Worm (Caenorhabditis elegans): ENCODE results near the gene hrpu-1.

The hrpu-1 gene

ce11 chrIV:15029565-15029964, 9.9 kb upstream of the hrpu-1 start:
- no peak for TF ChIP-seq jun-1 (tag; optimal IDR thresholded peaks at IDR 0.05)
- TF ChIP-seq unc-62 (GFP tag; optimal IDR thresholded peaks at IDR 0.05 in 1 of 2) = no peak
- TF ChIP-seq unc-62 (tag; optimal IDR thresholded peaks at IDR 0.05) = no peak
- no peak for TF ChIP-seq dmd-6 (GFP tag; IDR thresholded peaks at IDR 0.05)
- TF ChIP-seq F37D6.2 (tag; optimal IDR thresholded peaks at IDR 0.05) = no peak
- no peak for TF ChIP-seq attf-4 (tag; optimal IDR thresholded peaks at IDR 0.05)
- no peak for TF ChIP-seq spr-1 (tag; optimal IDR thresholded peaks at IDR 0.05)
- no peak for TF ChIP-seq nhr-41 (GFP tag; IDR thresholded peaks at IDR 0.05)
- no peak for TF ChIP-seq nhr-111 (GFP tag; optimal IDR thresholded peaks at IDR 0.05)
- 0 out of 2 replicates have a peak, but pooled peaks have one; percentile 13 for TF ChIP-seq snpc-1.2 (GFP tag; IDR thresholded peaks at IDR 0.05)

DNA sequence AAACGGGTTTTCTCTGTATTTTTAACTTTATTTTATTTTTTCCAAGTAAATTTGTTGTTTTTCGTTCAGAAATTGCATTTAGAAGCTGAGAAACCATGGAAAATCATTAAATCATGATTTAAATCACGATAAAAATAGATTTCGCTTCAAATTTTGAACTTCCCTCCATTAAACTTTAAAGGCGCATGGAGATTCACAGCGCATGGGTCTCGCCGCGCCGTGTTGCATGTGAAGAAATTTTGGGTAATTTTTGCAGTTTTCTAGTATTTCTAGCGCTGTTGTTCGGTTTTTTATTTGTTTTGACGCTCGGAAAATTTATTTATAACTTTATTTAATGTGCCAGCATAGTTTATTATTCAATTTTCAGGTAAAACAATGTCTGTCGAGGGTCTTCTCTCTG, 2.4 kb upstream of the hrpu-1 start, which contains the start of gene eef-1B.2:
eef-1B.2 (plus strand) TSS at position 358 of the 400 bp plus-strand sequence.
- TF ChIP-seq daf-8 (GFP tag; IDR thresholded peaks at IDR 0.05) (no peak), nhr-6 (tag; optimal IDR thresholded peaks at IDR 0.05) (peak; percentile 51), F49E8.2 (tag; optimal IDR thresholded peaks at IDR 0.05; ENCODE audit: borderline replicate concordance) (peak; percentile 9), zag-1 (tag; optimal IDR thresholded peaks at IDR 0.05) (no peak), ceh-28 (tag; optimal IDR thresholded peaks at IDR 0.05) (no peak), dpl-1 (GFP tag; optimal IDR thresholded peaks at IDR 0.05) (peak; percentile 94), fkh-10 (GFP tag; optimal IDR thresholded peaks at IDR 0.05) (no peak), aha-1 (tag) (peak; percentile 97), nhr-28 (tag; optimal IDR thresholded peaks at IDR 0.05) (peak; percentile 66), snpc-1.2 (GFP tag; IDR thresholded peaks at IDR 0.05) (0 out of 2 replicates have a peak, but pooled peaks have one; percentile 20), nhr-77 (tag; optimal IDR thresholded peaks at IDR 0.05) (peak; percentile 11), unc-62 (GFP tag; optimal IDR thresholded peaks at IDR 0.05 in 1 of 2) (peak in 1 of 2 experiments; percentile 38), unc-62 (tag; optimal IDR thresholded peaks at IDR 0.05) (no peak), R02D3.7 (tag; optimal IDR thresholded peaks at IDR 0.05) (no peak), hlh-11 (tag; optimal IDR thresholded peaks at IDR 0.05) (peak; percentile 8), nhr-48 (tag; optimal IDR thresholded peaks at IDR 0.05) (no peak), unc-39 (tag; optimal IDR thresholded peaks at IDR 0.05) (no peak), lsy-2 (tag; optimal IDR thresholded peaks at IDR 0.05) (peak in 1 of 2 experiments; percentile 87), skn-1 (tag; optimal IDR thresholded peaks at IDR 0.05) (no peak), hmg-1.1 (GFP tag; IDR thresholded peaks at IDR 0.05) (0 out of 2 replicates have a peak, but pooled peaks have one; percentile 7), hlh-30 (tag; optimal IDR thresholded peaks at IDR 0.05; ENCODE audit: insufficient read depth) (peak; percentile 76), lin-38 (GFP tag; IDR thresholded peaks at IDR 0.05) (peak; percentile 50), ceh-62 (tag; optimal IDR thresholded peaks at IDR 0.05) (no peak), nhr-25 (tag; optimal IDR thresholded peaks at IDR 0.05; ENCODE audit: borderline replicate concordance, insufficient read depth) (no peak), pha-4 (GFP tag; IDR thresholded peaks at IDR 0.05) (no peak), pha-4 (tag; optimal IDR thresholded peaks at IDR 0.05) (peak; percentile 0), Y5F2A.4 (GFP tag; optimal IDR thresholded peaks at IDR 0.05) (no peak), lin-13 (GFP tag; optimal IDR thresholded peaks at IDR 0.05) (peak; percentile 62), rbr-2 (tag; optimal IDR thresholded peaks at IDR 0.05) (peak; percentile 27), Y75B8A.6 (GFP tag; IDR thresholded peaks at IDR 0.05) (no peak), mdl-1 (tag; optimal IDR thresholded peaks at IDR 0.05) (peak in 1 of 2 experiments; percentile 21), dve-1 (tag; optimal IDR thresholded peaks at IDR 0.05; ENCODE audit: insufficient read depth) (peak; percentile 63), mes-2 (tag; optimal IDR thresholded peaks at IDR 0.05; ENCODE audit: poor library complexity, severe bottlenecking) (peak; percentile 80), nhr-11 (tag; optimal IDR thresholded peaks at IDR 0.05) (peak; percentile 23), nhr-111 (GFP tag; optimal IDR thresholded peaks at IDR 0.05) (no peak), daf-16 (GFP tag; optimal IDR thresholded peaks at IDR 0.05) (no peak), daf-16 (tag; optimal IDR thresholded peaks at IDR 0.05) (peak; percentile 8), ztf-7 (tag; optimal IDR thresholded peaks at IDR 0.05) (peak; percentile 79), mep-1 (tag; optimal IDR thresholded peaks at IDR 0.05) (peak; percentile 82)
